Fruit fly (Drosophila melanogaster) whole organism, wandering third instar larva: ENCODE data around the gene Iyd.

Experiments used
- Abd-B ChIP-seq: fragments of >200 bp; optimal IDR thresholded peaks from 2 replicates; lab custom pipeline; 2017; ENCODE audit warnings: missing biosample characterization, missing genetic modification characterization
- CG32264 ChIP-seq: fragments of 200-800 bp; sonication (Bioruptor generic); optimal IDR thresholded peaks from 2 replicates; lab custom pipeline; 2016; ENCODE audit warnings: missing biosample characterization, missing genetic modification characterization
- CG9705 ChIP-seq: fragments of 200-800 bp; sonication (Bioruptor generic); optimal IDR thresholded peaks from 2 replicates; lab custom pipeline; 2018; ENCODE audit warnings: missing biosample characterization, mild to moderate bottlenecking, missing genetic modification characterization
- CrebA ChIP-seq: fragments of 200-800 bp; sonication (Bioruptor generic); optimal IDR thresholded peaks from 2 replicates; lab custom pipeline; 2016; ENCODE audit warnings: missing biosample characterization, mild to moderate bottlenecking, missing genetic modification characterization, borderline replicate concordance
- Dfd ChIP-seq: fragments of >200 bp; optimal IDR thresholded peaks from 2 replicates; lab custom pipeline; 2017; ENCODE audit warnings: missing biosample characterization, missing genetic modification characterization
- Dif ChIP-seq: fragments of 200-275, 200-300 bp; sonication (Bioruptor generic); optimal IDR thresholded peaks from 2 replicates; lab custom pipeline; 2018; ENCODE audit warnings: missing biosample characterization, missing genetic modification characterization; ENCODE audit not compliant: partially characterized antibody
- GATAd ChIP-seq: sonication (Bioruptor generic); optimal IDR thresholded peaks from 2 replicates; lab custom pipeline; 2016; ENCODE audit warnings: missing biosample characterization, missing genetic modification characterization
- HLH106 ChIP-seq: fragments of 200-800 bp; optimal IDR thresholded peaks from 3 replicates; lab custom pipeline; 2019; ENCODE audit warnings: missing biosample characterization, mild to moderate bottlenecking, missing genetic modification characterization, moderate library complexity
- Hnf4 ChIP-seq: fragments of 200-800 bp; sonication (Bioruptor generic); optimal IDR thresholded peaks from 2 replicates; lab custom pipeline; 2016; ENCODE audit warnings: missing biosample characterization, mild to moderate bottlenecking, missing genetic modification characterization
- Hr78 ChIP-seq: fragments of >200 bp; optimal IDR thresholded peaks from 2 replicates; lab custom pipeline; 2017; ENCODE audit warnings: missing biosample characterization, missing genetic modification characterization
- Hr83 ChIP-seq: fragments of 200-300 bp; sonication (Bioruptor generic); optimal IDR thresholded peaks from 2 replicates; lab custom pipeline; 2016; ENCODE audit warnings: missing biosample characterization, mild to moderate bottlenecking, missing genetic modification characterization, moderate library complexity; ENCODE audit not compliant: poor library complexity, severe bottlenecking
- Jra ChIP-seq: sonication (Bioruptor generic); optimal IDR thresholded peaks from 2 replicates; lab custom pipeline; 2016; ENCODE audit warnings: missing biosample characterization, missing genetic modification characterization
- Myc ChIP-seq: fragments of >200 bp; optimal IDR thresholded peaks from 2 replicates; lab custom pipeline; 2017
- N ChIP-seq: fragments of >200 bp; optimal IDR thresholded peaks from 2 replicates; lab custom pipeline; 2018; ENCODE audit warnings: missing biosample characterization, missing external identifiers, missing genetic modification characterization
- OdsH ChIP-seq: fragments of 200-800 bp; sonication (Bioruptor generic); optimal IDR thresholded peaks from 2 replicates; lab custom pipeline; 2016; ENCODE audit warnings: missing biosample characterization, mild to moderate bottlenecking, missing genetic modification characterization
- Rel ChIP-seq, 2 experiments: fragments of 200-800 bp; sonication (Bioruptor generic) in 1 of 2; optimal IDR thresholded peaks; 2 replicates in 1 of 2; 3 replicates in 1 of 2; lab custom pipeline; 2016 to 2019; ENCODE audit warnings: mild to moderate bottlenecking in 2 of 2, missing biosample characterization in 2 of 2, missing genetic modification characterization in 2 of 2, moderate library complexity in 1 of 2
- Sp1 ChIP-seq: fragments of 200-800 bp; sonication (Bioruptor generic); optimal IDR thresholded peaks from 3 replicates; lab custom pipeline; 2019; ENCODE audit warnings: missing biosample characterization, mild to moderate bottlenecking, missing genetic modification characterization, moderate library complexity
- Vsx2 ChIP-seq: fragments of 200-300, 225-300 bp; sonication (Bioruptor generic); optimal IDR thresholded peaks from 2 replicates; lab custom pipeline; 2018; ENCODE audit warnings: missing biosample characterization, missing genetic modification characterization; ENCODE audit not compliant: partially characterized antibody
- br ChIP-seq: fragments of 200-800 bp; sonication (Bioruptor generic); optimal IDR thresholded peaks from 2 replicates; lab custom pipeline; 2016; ENCODE audit warnings: missing biosample characterization, missing genetic modification characterization
- brk ChIP-seq: fragments of 200-800 bp; sonication (Bioruptor generic); optimal IDR thresholded peaks from 2 replicates; lab custom pipeline; 2016; ENCODE audit warnings: missing biosample characterization, mild to moderate bottlenecking, missing genetic modification characterization
- dmrt93B ChIP-seq: fragments of 200-800 bp; sonication (Bioruptor generic); optimal IDR thresholded peaks from 2 replicates; lab custom pipeline; 2018; ENCODE audit warnings: missing biosample characterization, mild to moderate bottlenecking, missing genetic modification characterization
- dsf ChIP-seq: sonication (Bioruptor generic); optimal IDR thresholded peaks from 2 replicates; lab custom pipeline; 2016; ENCODE audit warnings: missing biosample characterization, missing genetic modification characterization, borderline replicate concordance
- ey ChIP-seq: fragments of 200-800 bp; sonication (Bioruptor generic); optimal IDR thresholded peaks from 2 replicates; lab custom pipeline; 2016; ENCODE audit warnings: missing biosample characterization, missing genetic modification characterization
- foxo ChIP-seq, 2 experiments: fragments of 200-800 bp; sonication (Bioruptor generic); optimal IDR thresholded peaks; 2 replicates in 1 of 2; 3 replicates in 1 of 2; lab custom pipeline; 2016 to 2017; ENCODE audit warnings: missing biosample characterization in 2 of 2, missing genetic modification characterization in 2 of 2
- fru ChIP-seq: fragments of 200-800 bp; sonication (Bioruptor generic); optimal IDR thresholded peaks from 3 replicates; lab custom pipeline; 2016; ENCODE audit warnings: missing biosample characterization, mild to moderate bottlenecking, missing genetic modification characterization
- h ChIP-seq: fragments of 200-800 bp; sonication (Bioruptor generic); optimal IDR thresholded peaks from 3 replicates; lab custom pipeline; 2016; ENCODE audit warnings: missing biosample characterization, mild to moderate bottlenecking, missing genetic modification characterization
- jim ChIP-seq: fragments of 175-275, 200-325 bp; sonication (Bioruptor generic); optimal IDR thresholded peaks from 2 replicates; lab custom pipeline; 2016; ENCODE audit warnings: missing biosample characterization, mild to moderate bottlenecking, missing genetic modification characterization
- psq ChIP-seq: fragments of 200-800 bp; sonication (Bioruptor generic); optimal IDR thresholded peaks from 3 replicates; lab custom pipeline; 2017; ENCODE audit warnings: missing biosample characterization, mild to moderate bottlenecking, missing genetic modification characterization, moderate library complexity
- rgr ChIP-seq: fragments of 200-800 bp; sonication (Bioruptor generic); optimal IDR thresholded peaks from 3 replicates; lab custom pipeline; 2016; ENCODE audit warnings: missing biosample characterization, mild to moderate bottlenecking, missing genetic modification characterization
- sage ChIP-seq: fragments of 200-800 bp; sonication (Bioruptor generic); optimal IDR thresholded peaks from 2 replicates; lab custom pipeline; 2016; ENCODE audit warnings: missing biosample characterization, mild to moderate bottlenecking, missing genetic modification characterization
- tai ChIP-seq: sonication (Bioruptor generic); optimal IDR thresholded peaks from 2 replicates; lab custom pipeline; 2016; ENCODE audit warnings: missing biosample characterization, missing genetic modification characterization
- woc ChIP-seq: sonication (Bioruptor generic); optimal IDR thresholded peaks from 2 replicates; lab custom pipeline; 2016; ENCODE audit warnings: missing biosample characterization, mild to moderate bottlenecking, missing genetic modification characterization

Iyd gene

dm6 chr3L:11096195-11096908 lies at the start of gene Iyd, which contains the start of the genes CG46439 and CG33947:
Gene Iyd (minus strand): TSS chr3L:11096245.
Gene CG46439 (minus strand): TSS chr3L:11096245.
Gene CG33947 (plus strand): TSS chr3L:11096496.
- TF ChIP-seq h (GFP tag; lab: Kevin White, UChicago) (peak; percentile 43), br (GFP tag; lab: Kevin White, UChicago) (peak; percentile 43), woc (GFP tag; lab: Kevin White, UChicago) (peak; percentile 16), Abd-B (GFP tag; lab: Kevin White, UChicago) (no peak), CG32264 (GFP tag; lab: Kevin White, UChicago) (peak; percentile 67), Sp1 (GFP tag; lab: Kevin White, UChicago) (peak; percentile 53), foxo (GFP tag; optimal IDR thresholded peaks at IDR 0.05; lab: Kevin White, UChicago) (peak; percentile 21 to 41), brk (GFP tag; lab: Kevin White, UChicago) (peak; percentile 78), HLH106 (tag; lab: Kevin White, UChicago) (peak; percentile 23), fru (GFP tag; lab: Kevin White, UChicago) (peak; percentile 50), sage (GFP tag; lab: Kevin White, UChicago) (peak; percentile 80), Hr78 (no peak), psq (GFP tag; lab: Kevin White, UChicago) (peak; percentile 54), rgr (GFP tag; lab: Kevin White, UChicago) (peak; percentile 16), OdsH (GFP tag; lab: Kevin White, UChicago) (no peak), Vsx2 (GFP tag; lab: Kevin White, UChicago) (peak; percentile 75), Dif (GFP tag; lab: Kevin White, UChicago) (peak; percentile 40), Hnf4 (GFP tag; lab: Kevin White, UChicago) (peak; percentile 49), Hr83 (GFP tag; lab: Kevin White, UChicago) (no peak), GATAd (GFP tag; lab: Kevin White, UChicago) (no peak), Rel (GFP tag; optimal IDR thresholded peaks at IDR 0.05; lab: Kevin White, UChicago) (no peak), Rel (tag; optimal IDR thresholded peaks at IDR 0.05; lab: Kevin White, UChicago) (peak; percentile 90), CG9705 (GFP tag; lab: Kevin White, UChicago) (no peak), jim (GFP tag; lab: Kevin White, UChicago) (no peak), Jra (GFP tag; lab: Kevin White, UChicago) (peak; percentile 34), Myc (lab: Kevin White, UChicago) (peak; percentile 7)

DNA sequence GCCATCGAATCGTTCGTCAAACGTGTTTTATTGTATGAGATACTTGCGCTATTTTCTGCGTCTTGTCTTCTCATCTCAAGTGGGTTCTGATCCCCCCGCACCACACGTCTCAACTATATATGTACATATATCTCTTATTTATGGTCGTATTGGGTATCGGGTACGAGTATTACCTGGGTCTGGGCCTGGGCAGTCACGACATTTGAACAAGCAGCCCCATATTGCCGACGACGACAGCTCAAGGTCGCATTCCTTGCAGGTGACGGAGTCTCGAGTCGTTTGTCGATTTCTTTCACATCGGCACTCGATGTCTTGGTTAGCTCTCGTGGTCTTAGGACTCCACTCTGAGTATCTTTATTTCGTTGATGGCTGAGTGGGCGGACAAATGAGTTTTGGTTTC lies 49.0 kb upstream of the Iyd start:
- no peak for TF ChIP-seq br (GFP tag; lab: Kevin White, UChicago)
- TF ChIP-seq Rel (GFP tag; optimal IDR thresholded peaks at IDR 0.05; lab: Kevin White, UChicago): no peak
- no peak for TF ChIP-seq Rel (tag; optimal IDR thresholded peaks at IDR 0.05; lab: Kevin White, UChicago)
- no peak for TF ChIP-seq ey (GFP tag; lab: Kevin White, UChicago)
- no peak for TF ChIP-seq Dif (GFP tag; lab: Kevin White, UChicago)
- no peak for TF ChIP-seq dmrt93B (GFP tag; lab: Kevin White, UChicago)
- no peak for TF ChIP-seq dsf
- no peak for TF ChIP-seq Dfd (GFP tag; lab: Kevin White, UChicago)
- no peak for TF ChIP-seq tai (GFP tag; lab: Kevin White, UChicago)
- no peak for TF ChIP-seq psq (GFP tag; lab: Kevin White, UChicago)
- TF ChIP-seq CrebA (GFP tag; lab: Kevin White, UChicago): no peak
- no peak for TF ChIP-seq jim (GFP tag; lab: Kevin White, UChicago)

dm6 chr3L:11138862-11139261 lies 42.8 kb upstream of the Iyd start:
- TF ChIP-seq Abd-B (GFP tag; lab: Kevin White, UChicago) (no peak), N (GFP tag; lab: Kevin White, UChicago) (no peak), ey (GFP tag; lab: Kevin White, UChicago) (no peak), Hr83 (GFP tag; lab: Kevin White, UChicago) (no peak), jim (GFP tag; lab: Kevin White, UChicago) (no peak)
- TF ChIP-seq, all 38 proteins: peak for 0
